In the genomic region with DNA sequence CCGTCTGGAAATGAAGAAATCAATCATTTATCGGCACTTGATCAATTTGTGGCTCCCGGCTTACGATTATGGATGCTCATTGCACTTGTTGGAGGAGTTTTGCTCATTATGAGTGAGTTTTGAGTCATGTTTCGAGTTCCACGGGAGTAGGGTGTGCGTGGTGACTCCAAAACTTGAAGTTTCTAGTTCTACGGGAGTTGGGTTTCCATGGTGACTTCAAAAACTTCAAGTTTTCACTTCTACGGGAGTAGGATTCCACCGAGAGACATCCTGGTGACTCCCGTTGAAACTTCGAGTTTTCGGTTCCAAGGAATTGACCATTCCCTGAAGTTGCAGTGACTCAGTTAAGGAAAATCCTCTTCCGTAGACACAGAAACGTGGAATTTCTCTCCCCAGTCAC, we compare ENCODE assay signal across 2 worm cellular contexts.
A peak's percentile ranks its signal among the peaks of the same experiment; 100 is the strongest.
TF ChIP-seq lines count a peak whose summit lies in the region.

No protein-coding gene starts in this region.

TF ChIP-seq in whole organism, L4 larva, 104 proteins besides CTCF, POLR2A, EP300 and RAD21 (continued from another document):
- TF ChIP-seq Y48G9A.11 (GFP tag; IDR thresholded peaks at IDR 0.05; lab: Robert Waterston, UW) (peak; percentile 51; the same call in 1 of the 2 replicates), mes-2 (tag; optimal IDR thresholded peaks at IDR 0.05; lab: Kevin White, UChicago; ENCODE audit: poor library complexity, severe bottlenecking) (peak; percentile 90)

TF ChIP-seq in whole organism, late embryonic, 69 proteins besides CTCF, POLR2A, EP300 and RAD21 (continued from another document):
- TF ChIP-seq fkh-6 (tag; optimal IDR thresholded peaks at IDR 0.05; lab: Kevin White, UChicago) (peak; percentile 73), pqm-1 (tag; optimal IDR thresholded peaks at IDR 0.05; lab: Kevin White, UChicago) (peak; percentile 78), sox-4 (tag; optimal IDR thresholded peaks at IDR 0.05; lab: Kevin White, UChicago) (peak; percentile 3), ceh-45 (GFP tag; IDR thresholded peaks at IDR 0.05; lab: Robert Waterston, UW) (peak; percentile 26; the same call in 1 of the 2 replicates), dmd-4 (tag; optimal IDR thresholded peaks at IDR 0.05; lab: Kevin White, UChicago; ENCODE audit: borderline replicate concordance) (peak; percentile 95), ets-4 (tag; optimal IDR thresholded peaks at IDR 0.05; lab: Kevin White, UChicago) (peak; percentile 93), ceh-9 (tag; optimal IDR thresholded peaks at IDR 0.05; lab: Kevin White, UChicago) (no peak), ceh-24 (tag; optimal IDR thresholded peaks at IDR 0.05; lab: Kevin White, UChicago) (no peak), hlh-30 (tag; optimal IDR thresholded peaks at IDR 0.05; lab: Kevin White, UChicago; ENCODE audit: insufficient read depth) (no peak), ceh-18 (tag; optimal IDR thresholded peaks at IDR 0.05; lab: Kevin White, UChicago) (peak; percentile 21), eyg-1 (tag; optimal IDR thresholded peaks at IDR 0.05; lab: Kevin White, UChicago) (peak; percentile 15), C38D4.7 (GFP tag; optimal IDR thresholded peaks at IDR 0.05; lab: Kevin White, UChicago) (peak; percentile 56), hlh-13 (GFP tag; optimal IDR thresholded peaks at IDR 0.05; lab: Kevin White, UChicago) (peak; percentile 30), ceh-2 (tag; optimal IDR thresholded peaks at IDR 0.05; lab: Kevin White, UChicago) (peak; percentile 97), syd-9 (tag; optimal IDR thresholded peaks at IDR 0.05; lab: Kevin White, UChicago) (peak; percentile 61), K02D7.2 (tag; optimal IDR thresholded peaks at IDR 0.05; lab: Kevin White, UChicago) (no peak), ceh-22 (tag; optimal IDR thresholded peaks at IDR 0.05; lab: Kevin White, UChicago) (no peak), sdc-2 (tag; optimal IDR thresholded peaks at IDR 0.05; lab: Kevin White, UChicago) (peak; percentile 51), lim-6 (tag; optimal IDR thresholded peaks at IDR 0.05; lab: Kevin White, UChicago) (peak; percentile 94), ref-2 (tag; optimal IDR thresholded peaks at IDR 0.05; lab: Kevin White, UChicago) (peak; percentile 95), elt-2 (tag; optimal IDR thresholded peaks at IDR 0.05; lab: Kevin White, UChicago) (peak; percentile 84), hlh-8 (tag; optimal IDR thresholded peaks at IDR 0.05; lab: Kevin White, UChicago) (peak; percentile 88), pros-1 (tag; optimal IDR thresholded peaks at IDR 0.05; lab: Kevin White, UChicago) (no peak), zip-5 (tag; optimal IDR thresholded peaks at IDR 0.05; lab: Kevin White, UChicago) (peak; percentile 93), madf-2 (tag; optimal IDR thresholded peaks at IDR 0.05; lab: Kevin White, UChicago) (peak; percentile 1), ceh-48 (tag; optimal IDR thresholded peaks at IDR 0.05; lab: Kevin White, UChicago) (peak; percentile 24), T23F11.4 (GFP tag; optimal IDR thresholded peaks at IDR 0.05; lab: Kevin White, UChicago) (no peak), nhr-11 (tag; optimal IDR thresholded peaks at IDR 0.05; lab: Kevin White, UChicago) (no peak), pax-1 (tag; optimal IDR thresholded peaks at IDR 0.05; lab: Kevin White, UChicago) (no peak), ahr-1 (tag; optimal IDR thresholded peaks at IDR 0.05; lab: Kevin White, UChicago) (peak; percentile 86), fax-1 (tag; optimal IDR thresholded peaks at IDR 0.05; lab: Kevin White, UChicago) (peak; percentile 95), unc-3 (GFP tag; conservative IDR thresholded peaks at IDR 0.05; lab: Robert Waterston, UW) (no peak), unc-3 (tag; optimal IDR thresholded peaks at IDR 0.05; lab: Kevin White, UChicago) (peak; percentile 49), lin-11 (tag; optimal IDR thresholded peaks at IDR 0.05; lab: Kevin White, UChicago) (no peak), Y22D7AL.16 (tag; optimal IDR thresholded peaks at IDR 0.05; lab: Kevin White, UChicago) (peak; percentile 46), nfya-1 (tag; optimal IDR thresholded peaks at IDR 0.05; lab: Kevin White, UChicago) (no peak), C08G9.2 (tag; optimal IDR thresholded peaks at IDR 0.05; lab: Kevin White, UChicago) (peak; percentile 99), tbx-7 (tag; optimal IDR thresholded peaks at IDR 0.05; lab: Kevin White, UChicago) (peak; percentile 95), ceh-30 (tag; optimal IDR thresholded peaks at IDR 0.05; lab: Kevin White, UChicago) (no peak), unc-42 (tag; optimal IDR thresholded peaks at IDR 0.05; lab: Kevin White, UChicago) (no peak), elt-4 (tag; optimal IDR thresholded peaks at IDR 0.05; lab: Kevin White, UChicago) (peak; percentile 93), ceh-34 (tag; optimal IDR thresholded peaks at IDR 0.05; lab: Kevin White, UChicago) (peak; percentile 91), che-1 (tag; optimal IDR thresholded peaks at IDR 0.05; lab: Kevin White, UChicago) (no peak)
TF ChIP-seq in whole organism, late embryonic: peak in this region for 43.
